Worm (Caenorhabditis elegans) whole organism, late embryonic: ENCODE data around the gene clec-47.

Source experiments
- F13H6.1 ChIP-seq: sonication (generic microtip); optimal IDR thresholded peaks from 2 replicates; lab custom pipeline; 2016; ENCODE audit warnings: missing genetic modification characterization, missing compliant biosample characterization
- ceh-18 ChIP-seq: sonication (generic microtip); optimal IDR thresholded peaks from 2 replicates; lab custom pipeline; 2016; ENCODE audit warnings: missing genetic modification characterization, missing compliant biosample characterization
- fkh-10 ChIP-seq: fragments of 150-350 bp; optimal IDR thresholded peaks from 2 replicates; lab custom pipeline; 2014; ENCODE audit warnings: missing biosample characterization, missing genetic modification reagents, missing genetic modification characterization
- fkh-6 ChIP-seq: sonication (generic microtip); optimal IDR thresholded peaks from 2 replicates; lab custom pipeline; 2016; ENCODE audit warnings: missing genetic modification characterization, missing compliant biosample characterization
- nfya-1 ChIP-seq: sonication (generic microtip); optimal IDR thresholded peaks from 2 replicates; lab custom pipeline; 2017; ENCODE audit warnings: missing genetic modification characterization, mild to moderate bottlenecking, missing compliant biosample characterization, antibody characterized with exemption, moderate library complexity
- npax-4 ChIP-seq: sonication (generic microtip); optimal IDR thresholded peaks from 2 replicates; lab custom pipeline; 2016; ENCODE audit warnings: missing genetic modification characterization, missing compliant biosample characterization
- pqm-1 ChIP-seq: sonication (generic microtip); optimal IDR thresholded peaks from 2 replicates; lab custom pipeline; 2016; ENCODE audit warnings: missing genetic modification characterization, missing compliant biosample characterization
- sox-4 ChIP-seq: sonication (generic microtip); optimal IDR thresholded peaks from 2 replicates; lab custom pipeline; 2017; ENCODE audit warnings: mild to moderate bottlenecking, missing genetic modification characterization, inconsistent platforms, missing compliant biosample characterization

DNA sequence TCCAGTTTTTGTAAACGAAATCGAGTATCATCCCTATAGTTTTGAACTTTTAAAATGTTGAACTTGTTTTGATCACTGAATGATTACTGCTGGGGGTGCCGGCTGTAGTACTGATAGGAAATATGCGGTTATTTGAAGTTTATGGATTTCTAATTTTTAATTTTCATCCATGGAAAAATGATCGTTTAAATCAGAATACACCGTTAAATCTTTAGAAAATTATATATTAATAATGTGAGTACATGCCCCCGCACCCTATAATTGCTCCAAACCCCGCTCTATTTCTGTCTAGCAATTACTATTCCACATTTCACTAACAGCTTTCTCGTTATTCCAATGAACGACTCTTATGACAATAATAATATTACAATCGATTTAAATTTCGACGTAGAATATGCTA, 24.2 kb downstream of the clec-47 start, which contains the start of gene Y75B12B.10:
- no peak for TF ChIP-seq fkh-6 (tag; lab: Kevin White, UChicago)
- TF ChIP-seq pqm-1 (tag; lab: Kevin White, UChicago): no peak
- no peak for TF ChIP-seq ceh-18 (tag; lab: Kevin White, UChicago)
- no peak for TF ChIP-seq nfya-1
- TF ChIP-seq F13H6.1: no peak
- no peak for TF ChIP-seq fkh-10 (GFP tag; lab: Kevin White, UChicago)
- no peak for TF ChIP-seq npax-4
- no peak for TF ChIP-seq sox-4 (tag; lab: Kevin White, UChicago)
